Worm (Caenorhabditis elegans): ENCODE measurements around the gene ZK813.4.

Gene ZK813.4

ce11 chrX:3380167-3380566 lies 49.8 kb downstream of the ZK813.4 start, which contains the start of gene ZK563.7:
Gene ZK563.7 (plus strand): TSS chrX:3380467.
- no peak for TF ChIP-seq unc-62 (GFP tag; optimal IDR thresholded peaks at IDR 0.05)

- TF ChIP-seq unc-62 (GFP tag; optimal IDR thresholded peaks at IDR 0.05) = no peak
Measured at ce11 chrX:3379114-3379513, 50.8 kb downstream of the ZK813.4 start, which contains the start of gene sorf-1. Gene sorf-1 (minus strand): TSS chrX:3379248.
